Worm (Caenorhabditis elegans) whole organism, L1 larva: ENCODE measurements around the gene mlc-5.

Experiments
- alr-1 ChIP-seq: fragments of 200-800 bp; sonication (Bioruptor generic); optimal IDR thresholded peaks from 2 replicates; lab custom pipeline; 2018; ENCODE audit warnings: borderline replicate concordance, mild to moderate bottlenecking, missing genetic modification characterization, missing compliant biosample characterization
- aly-2 ChIP-seq: fragments of 150-350 bp; optimal IDR thresholded peaks from 2 replicates; lab custom pipeline; 2014; ENCODE audit warnings: missing biosample characterization, missing genetic modification characterization
- dsc-1 ChIP-seq: sonication (generic microtip); optimal IDR thresholded peaks from 2 replicates; lab custom pipeline; 2016; ENCODE audit warnings: mild to moderate bottlenecking, missing genetic modification characterization, missing compliant biosample characterization
- lin-39 ChIP-seq: fragments of 150-350 bp; optimal IDR thresholded peaks from 2 replicates; lab custom pipeline; 2014; ENCODE audit warnings: missing biosample characterization, missing genetic modification reagents, missing genetic modification characterization
- lsy-2 ChIP-seq, 2 experiments: fragments of 150-350 bp; optimal IDR thresholded peaks; 2 replicates each; lab custom pipeline; 2014; ENCODE audit warnings: missing biosample characterization in 2 of 2, missing genetic modification characterization in 2 of 2
- pqm-1 ChIP-seq: sonication (generic microtip); optimal IDR thresholded peaks from 3 replicates; lab custom pipeline; 2017; ENCODE audit warnings: missing biosample characterization, missing genetic modification characterization
- snu-23 ChIP-seq: sonication (generic microtip); optimal IDR thresholded peaks from 2 replicates; lab custom pipeline; 2016; ENCODE audit warnings: missing genetic modification characterization, missing compliant biosample characterization
- sup-37 ChIP-seq: fragments of 200-800 bp; sonication (Bioruptor generic); optimal IDR thresholded peaks from 2 replicates; lab custom pipeline; 2018; ENCODE audit warnings: mild to moderate bottlenecking, missing genetic modification characterization, missing compliant biosample characterization
- ztf-4 ChIP-seq: fragments of 150-350 bp; optimal IDR thresholded peaks from 2 replicates; lab custom pipeline; 2014; ENCODE audit warnings: missing biosample characterization, missing genetic modification characterization

- peak; percentile 3 for TF ChIP-seq ztf-4 (tag; lab: Kevin White, UChicago)
- TF ChIP-seq dsc-1 (tag; lab: Kevin White, UChicago): peak; percentile 48
- TF ChIP-seq lin-39: no peak
- no peak for TF ChIP-seq sup-37 (GFP tag; lab: Kevin White, UChicago)
- peak; percentile 49 for TF ChIP-seq snu-23 (GFP tag; lab: Kevin White, UChicago)
- TF ChIP-seq lsy-2 (tag; optimal IDR thresholded peaks at IDR 0.05; lab: Kevin White, UChicago): peak; percentile 6 to 52
- TF ChIP-seq aly-2 (tag; lab: Kevin White, UChicago): no peak
- TF ChIP-seq pqm-1 (tag; lab: Kevin White, UChicago): no peak
- TF ChIP-seq alr-1: no peak
These were observed 6.3 kb upstream of the mlc-5 start, which contains the start of gene T12D8.9 for ce11 chrIII:13616793-13617192.
